Worm (Caenorhabditis elegans) whole organism, L2 larva: ENCODE measurements around the gene clp-6.

Experiments used
- F13H6.1 ChIP-seq: sonication (generic microtip); optimal IDR thresholded peaks from 2 replicates; lab custom pipeline; 2016; ENCODE audit warnings: missing genetic modification characterization, missing compliant biosample characterization
- R02D3.7 ChIP-seq: fragments of 150-350 bp; optimal IDR thresholded peaks from 2 replicates; lab custom pipeline; 2014; ENCODE audit warnings: missing biosample characterization, missing genetic modification characterization
- Y55F3AM.14 ChIP-seq: fragments of 200-800 bp; sonication (Bioruptor generic); optimal IDR thresholded peaks from 2 replicates; lab custom pipeline; 2018; ENCODE audit warnings: mild to moderate bottlenecking, missing genetic modification characterization, missing compliant biosample characterization
- alr-1 ChIP-seq: fragments of 150-350 bp; optimal IDR thresholded peaks from 2 replicates; lab custom pipeline; 2014; ENCODE audit warnings: missing biosample characterization, missing genetic modification characterization
- aly-2 ChIP-seq: fragments of 150-350 bp; optimal IDR thresholded peaks from 2 replicates; lab custom pipeline; 2014; ENCODE audit warnings: missing biosample characterization, missing genetic modification characterization
- ama-1 ChIP-seq: fragments of 150-350 bp; optimal IDR thresholded peaks from 2 replicates; lab custom pipeline; 2018; ENCODE audit warnings: inconsistent platforms
- blmp-1 ChIP-seq: sonication (generic microtip); optimal IDR thresholded peaks from 2 replicates; lab custom pipeline; 2017; ENCODE audit warnings: missing genetic modification characterization, mild to moderate bottlenecking, missing compliant biosample characterization, antibody characterized with exemption, moderate library complexity; ENCODE audit not compliant: insufficient read depth
- ceh-16 ChIP-seq: fragments of 150-350 bp; optimal IDR thresholded peaks from 2 replicates; lab custom pipeline; 2014; ENCODE audit warnings: missing biosample characterization, missing genetic modification characterization
- ceh-82 ChIP-seq: fragments of 150-350 bp; optimal IDR thresholded peaks from 2 replicates; lab custom pipeline; 2014; ENCODE audit warnings: missing biosample characterization, missing genetic modification characterization
- crh-2 ChIP-seq: sonication (generic microtip); optimal IDR thresholded peaks from 2 replicates; lab custom pipeline; 2017; ENCODE audit warnings: missing biosample characterization, missing genetic modification characterization
- dmd-4 ChIP-seq: sonication (generic microtip); optimal IDR thresholded peaks from 2 replicates; lab custom pipeline; 2017; ENCODE audit warnings: missing biosample characterization, missing genetic modification characterization
- egl-27 ChIP-seq: sonication (generic microtip); optimal IDR thresholded peaks from 3 replicates; lab custom pipeline; 2017; ENCODE audit warnings: missing biosample characterization, missing genetic modification reagents, missing genetic modification characterization
- elt-3 ChIP-seq: sonication (generic microtip); optimal IDR thresholded peaks from 2 replicates; lab custom pipeline; 2017; ENCODE audit warnings: missing biosample characterization, missing genetic modification characterization
- fos-1 ChIP-seq: fragments of 150-350 bp; optimal IDR thresholded peaks from 2 replicates; lab custom pipeline; 2014; ENCODE audit warnings: missing biosample characterization, missing genetic modification characterization
- gmeb-1 ChIP-seq: fragments of 150-350 bp; optimal IDR thresholded peaks from 2 replicates; lab custom pipeline; 2014; ENCODE audit warnings: missing biosample characterization, missing genetic modification characterization
- lin-11 ChIP-seq: fragments of 150-350 bp; sonication (generic microtip); optimal IDR thresholded peaks from 2 replicates; lab custom pipeline; 2014; ENCODE audit warnings: missing biosample characterization, missing genetic modification characterization, inconsistent platforms, mixed read lengths
- lin-39 ChIP-seq: fragments of 150-350 bp; optimal IDR thresholded peaks from 2 replicates; lab custom pipeline; 2014; ENCODE audit warnings: missing biosample characterization, missing genetic modification reagents, missing genetic modification characterization
- mab-5 ChIP-seq: fragments of 150-350 bp; optimal IDR thresholded peaks from 2 replicates; lab custom pipeline; 2014; ENCODE audit warnings: missing biosample characterization, missing genetic modification characterization
- mbf-1 ChIP-seq: sonication (generic microtip); optimal IDR thresholded peaks from 2 replicates; lab custom pipeline; 2017; ENCODE audit warnings: missing biosample characterization, missing genetic modification characterization
- mdl-1 ChIP-seq, 2 experiments: fragments of 150-350 bp in 1 of 2; sonication (generic microtip) in 1 of 2; optimal IDR thresholded peaks; 2 replicates each; lab custom pipeline; 2017; ENCODE audit warnings: missing biosample characterization in 2 of 2, missing genetic modification characterization in 2 of 2
- nhr-10 ChIP-seq: sonication (generic microtip); optimal IDR thresholded peaks from 2 replicates; lab custom pipeline; 2017; ENCODE audit warnings: missing biosample characterization, missing genetic modification characterization
- nhr-11 ChIP-seq: fragments of 150-350 bp; optimal IDR thresholded peaks from 2 replicates; lab custom pipeline; 2014; ENCODE audit warnings: missing biosample characterization, missing genetic modification characterization
- nhr-129 ChIP-seq: fragments of 150-350 bp; optimal IDR thresholded peaks from 2 replicates; lab custom pipeline; 2014; ENCODE audit warnings: missing biosample characterization, missing genetic modification characterization
- nhr-21 ChIP-seq: fragments of 150-350 bp; optimal IDR thresholded peaks from 2 replicates; lab custom pipeline; 2014; ENCODE audit warnings: missing biosample characterization, missing genetic modification characterization
- nhr-23 ChIP-seq: fragments of 150-350 bp; optimal IDR thresholded peaks from 2 replicates; lab custom pipeline; 2014; ENCODE audit warnings: missing biosample characterization, missing genetic modification reagents, missing genetic modification characterization
- nhr-237 ChIP-seq: fragments of 150-350 bp; optimal IDR thresholded peaks from 2 replicates; lab custom pipeline; 2014; ENCODE audit warnings: missing biosample characterization, missing genetic modification characterization
- nhr-25 ChIP-seq: fragments of 150-350 bp; sonication (generic microtip); optimal IDR thresholded peaks from 3 replicates; lab custom pipeline; 2014; ENCODE audit warnings: missing biosample characterization, missing genetic modification characterization
- nhr-6 ChIP-seq: fragments of 150-350 bp; optimal IDR thresholded peaks from 2 replicates; lab custom pipeline; 2014; ENCODE audit warnings: missing biosample characterization, missing genetic modification characterization
- sma-3 ChIP-seq: sonication (generic microtip); optimal IDR thresholded peaks from 2 replicates; lab custom pipeline; 2016; ENCODE audit warnings: missing genetic modification reagents, missing genetic modification characterization, missing compliant biosample characterization
- sma-9 ChIP-seq, 2 experiments: fragments of 150-350 bp in 1 of 2; sonication (generic microtip) in 1 of 2; optimal IDR thresholded peaks; 2 replicates each; lab custom pipeline; 2014 to 2016; ENCODE audit warnings: missing genetic modification characterization in 2 of 2, mild to moderate bottlenecking in 1 of 2, missing biosample characterization in 1 of 2, missing compliant biosample characterization in 1 of 2, missing genetic modification reagents in 1 of 2, moderate library complexity in 1 of 2
- snpc-4 ChIP-seq: fragments of 150-350 bp; optimal IDR thresholded peaks from 2 replicates; lab custom pipeline; 2014; ENCODE audit warnings: missing biosample characterization, missing genetic modification characterization
- unc-55 ChIP-seq: fragments of 150-350 bp; sonication (generic microtip); optimal IDR thresholded peaks from 3 replicates; lab custom pipeline; 2014; ENCODE audit warnings: missing biosample characterization, missing genetic modification reagents, missing genetic modification characterization
- unc-62 ChIP-seq: fragments of 150-350 bp; optimal IDR thresholded peaks from 2 replicates; lab custom pipeline; 2014; ENCODE audit warnings: missing biosample characterization, missing genetic modification reagents, missing genetic modification characterization
- zag-1 ChIP-seq: fragments of 150-350 bp; optimal IDR thresholded peaks from 2 replicates; lab custom pipeline; 2014; ENCODE audit warnings: missing biosample characterization, missing genetic modification characterization
- ztf-1 ChIP-seq: fragments of 200-800 bp; sonication (Bioruptor generic); conservative IDR thresholded peaks from 2 replicates; pipeline ENCODE4 v1.3.6; 2022; ENCODE audit warnings: missing genetic modification characterization, missing compliant biosample characterization
- ztf-11 ChIP-seq: sonication (generic microtip); optimal IDR thresholded peaks from 2 replicates; lab custom pipeline; 2017; ENCODE audit warnings: missing biosample characterization, missing genetic modification characterization
- ztf-4 ChIP-seq: fragments of 150-350 bp; optimal IDR thresholded peaks from 2 replicates; lab custom pipeline; 2014; ENCODE audit warnings: missing biosample characterization, missing genetic modification characterization

clp-6 gene

ce11 chrIV:1443997-1444678 lies 9.3 kb upstream of the clp-6 start:
- TF ChIP-seq mab-5 (tag; lab: Kevin White, UChicago) (no peak), nhr-6 (tag; lab: Kevin White, UChicago) (no peak), elt-3 (tag; lab: Kevin White, UChicago) (no peak)

- no peak for TF ChIP-seq R02D3.7 (tag; lab: Kevin White, UChicago)
- no peak for TF ChIP-seq elt-3 (tag; lab: Kevin White, UChicago)
- TF ChIP-seq ztf-11 = no peak
- no peak for TF ChIP-seq ceh-16 (tag; lab: Kevin White, UChicago)
- TF ChIP-seq ama-1 (lab: Kevin White, UChicago) = no peak
- no peak for TF ChIP-seq nhr-6 (tag; lab: Kevin White, UChicago)
- TF ChIP-seq unc-55 (GFP tag; lab: Kevin White, UChicago) = no peak
- no peak for TF ChIP-seq alr-1
- TF ChIP-seq nhr-23 (tag; lab: Kevin White, UChicago) = no peak
- no peak for TF ChIP-seq ztf-1 (GFP tag; lab: Robert Waterston, UW)
- no peak for TF ChIP-seq mdl-1 (tag; optimal IDR thresholded peaks at IDR 0.05; lab: Kevin White, UChicago)
- no peak for TF ChIP-seq nhr-21 (tag; lab: Kevin White, UChicago)
- no peak for TF ChIP-seq nhr-129 (tag; lab: Kevin White, UChicago)
Observed at ce11 chrIV:1443514-1443913, 8.7 kb upstream of the clp-6 start.

- TF ChIP-seq ceh-82 (tag; lab: Kevin White, UChicago) (no peak), R02D3.7 (tag; lab: Kevin White, UChicago) (no peak), Y55F3AM.14 (GFP tag; lab: Kevin White, UChicago) (no peak), snpc-4 (tag; lab: Kevin White, UChicago) (no peak), blmp-1 (no peak), unc-62 (GFP tag; lab: Kevin White, UChicago) (no peak), mbf-1 (tag; lab: Kevin White, UChicago) (no peak), gmeb-1 (tag; lab: Kevin White, UChicago) (no peak), mab-5 (tag; lab: Kevin White, UChicago) (no peak), lin-39 (tag; lab: Kevin White, UChicago) (no peak), lin-11 (tag; lab: Kevin White, UChicago) (no peak), sma-3 (GFP tag; lab: Kevin White, UChicago) (no peak), aly-2 (no peak), ztf-4 (tag; lab: Kevin White, UChicago) (no peak), zag-1 (tag; lab: Kevin White, UChicago) (no peak), F13H6.1 (tag; lab: Kevin White, UChicago) (no peak)
- TF ChIP-seq, all 48 proteins: peak for 0
Observed at ce11 chrIV:1437625-1438024, 2.8 kb upstream of the clp-6 start.

- TF ChIP-seq nhr-6 (tag; lab: Kevin White, UChicago) = no peak
- TF ChIP-seq sma-9 (GFP tag; optimal IDR thresholded peaks at IDR 0.05; lab: Kevin White, UChicago) = no peak
- no peak for TF ChIP-seq sma-9 (tag; optimal IDR thresholded peaks at IDR 0.05; lab: Kevin White, UChicago)
- TF ChIP-seq unc-62 (GFP tag; lab: Kevin White, UChicago) = no peak
- TF ChIP-seq alr-1 = no peak
- no peak for TF ChIP-seq fos-1
- TF ChIP-seq blmp-1 = no peak
- TF ChIP-seq lin-11 (tag; lab: Kevin White, UChicago) = no peak
- TF ChIP-seq nhr-21 (tag; lab: Kevin White, UChicago) = no peak
- TF ChIP-seq nhr-237 (tag; lab: Kevin White, UChicago) = no peak
- TF ChIP-seq crh-2 (tag; lab: Kevin White, UChicago) = no peak
- no peak for TF ChIP-seq snpc-4 (tag; lab: Kevin White, UChicago)
- no peak for TF ChIP-seq egl-27 (tag; lab: Kevin White, UChicago)
- TF ChIP-seq nhr-25 (tag; lab: Kevin White, UChicago) = no peak
- no peak for TF ChIP-seq dmd-4
- no peak for TF ChIP-seq nhr-10 (tag; lab: Kevin White, UChicago)
- TF ChIP-seq gmeb-1 (tag; lab: Kevin White, UChicago) = no peak
- TF ChIP-seq ama-1 (lab: Kevin White, UChicago) = no peak
- TF ChIP-seq nhr-11 = no peak
Observed at ce11 chrIV:1435159-1435558, 320 bp upstream of the clp-6 start.
